Worm (Caenorhabditis elegans) whole organism, dauer: Measurements from ENCODE around the gene czw-1.

Experiments
- unc-62 ChIP-seq: sonication (generic microtip); optimal IDR thresholded peaks from 2 replicates; lab custom pipeline; 2017; ENCODE audit warnings: missing biosample characterization, missing genetic modification reagents, missing genetic modification characterization

The czw-1 gene

ce11 chrIV:7917881-7918280 lies 28.7 kb downstream of the czw-1 start:
- TF ChIP-seq unc-62 (GFP tag; lab: Kevin White, UChicago): no peak

DNA sequence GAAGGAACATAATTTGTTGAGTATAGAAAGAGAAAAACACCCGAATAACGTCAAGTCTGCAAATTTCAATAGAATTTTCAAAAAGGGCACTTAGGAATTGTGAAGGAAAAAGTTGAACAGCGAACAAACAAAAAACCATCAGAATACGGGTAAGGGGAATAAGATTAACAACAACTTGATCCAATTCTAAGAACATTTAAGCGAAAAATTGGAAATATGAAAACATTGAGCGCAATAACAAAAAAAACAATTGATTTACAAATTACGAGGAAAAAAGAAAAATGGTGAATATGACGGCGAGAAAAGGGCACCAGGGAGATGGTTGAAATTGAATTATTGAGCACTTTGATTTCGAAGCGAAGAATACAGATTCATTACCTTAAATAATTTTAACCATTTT lies 29.7 kb downstream of the czw-1 start:
- TF ChIP-seq unc-62 (GFP tag; lab: Kevin White, UChicago): no peak

DNA sequence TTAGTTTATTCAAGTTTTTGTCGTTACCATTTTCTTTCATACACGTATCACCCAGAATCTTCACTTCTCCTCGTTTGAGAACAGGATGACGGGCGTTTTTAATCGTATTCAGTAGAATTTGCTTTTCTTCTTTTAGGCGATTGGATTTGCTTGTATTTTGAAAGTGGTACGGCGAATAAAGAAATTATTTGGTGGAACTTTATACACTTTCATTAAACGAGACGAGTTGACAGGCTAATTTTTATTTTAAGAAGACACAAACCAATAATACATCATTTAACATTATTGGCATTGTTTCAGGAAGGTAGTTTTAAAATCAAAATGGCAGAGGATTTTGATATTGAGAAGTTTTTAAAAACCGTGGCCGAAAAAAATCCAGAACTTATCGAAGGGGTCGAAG lies 31.6 kb downstream of the czw-1 start, which contains the start of gene C49H3.4:
Gene C49H3.4 (plus strand): TSS at position 301 of the 400 bp plus-strand sequence.
- no peak for TF ChIP-seq unc-62 (GFP tag; lab: Kevin White, UChicago)

- TF ChIP-seq unc-62 (GFP tag; lab: Kevin White, UChicago): no peak
Measured at ce11 chrIV:7910197-7910735, 36.4 kb downstream of the czw-1 start, which contains the start of the genes npp-27 and ntl-4. Gene npp-27 (minus strand): TSS chrIV:7910247. Gene ntl-4 (plus strand): TSS chrIV:7910575.

ce11 chrIV:7909455-7910141 lies 37.0 kb downstream of the czw-1 start:
- TF ChIP-seq unc-62 (GFP tag; lab: Kevin White, UChicago): no peak

- TF ChIP-seq unc-62 (GFP tag; lab: Kevin White, UChicago): no peak
Measured at ce11 chrIV:7906643-7907042, 40.0 kb downstream of the czw-1 start.

ce11 chrIV:7903359-7903758 lies 43.3 kb downstream of the czw-1 start, which contains the start of gene C49H3.6:
Gene C49H3.6 (plus strand): TSS chrIV:7903738.
- TF ChIP-seq unc-62 (GFP tag; lab: Kevin White, UChicago): no peak

- no peak for TF ChIP-seq unc-62 (GFP tag; lab: Kevin White, UChicago)
Measured at ce11 chrIV:7902221-7902904, 44.3 kb downstream of the czw-1 start, which contains the start of gene arp-11. Gene arp-11 (minus strand): TSS chrIV:7902271.

DNA sequence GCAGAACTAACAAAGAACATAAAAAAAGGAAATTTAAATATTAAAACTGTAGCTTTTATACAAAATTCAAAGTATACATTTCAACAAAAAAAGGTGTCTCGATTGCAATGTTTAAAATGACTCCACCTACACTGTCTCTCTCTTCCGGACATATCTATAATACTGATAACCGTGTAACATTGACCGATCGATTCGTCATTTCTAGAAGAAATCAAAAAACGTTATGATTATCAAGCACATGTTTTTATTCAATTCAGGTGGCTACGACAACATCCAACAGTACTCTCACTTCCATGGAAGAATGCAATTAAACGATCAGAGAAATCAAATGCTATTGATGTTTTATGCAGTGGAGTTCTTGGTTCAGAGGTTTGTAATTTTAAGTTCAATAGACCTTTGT lies 48.1 kb downstream of the czw-1 start:
- TF ChIP-seq unc-62 (GFP tag; lab: Kevin White, UChicago): no peak

DNA sequence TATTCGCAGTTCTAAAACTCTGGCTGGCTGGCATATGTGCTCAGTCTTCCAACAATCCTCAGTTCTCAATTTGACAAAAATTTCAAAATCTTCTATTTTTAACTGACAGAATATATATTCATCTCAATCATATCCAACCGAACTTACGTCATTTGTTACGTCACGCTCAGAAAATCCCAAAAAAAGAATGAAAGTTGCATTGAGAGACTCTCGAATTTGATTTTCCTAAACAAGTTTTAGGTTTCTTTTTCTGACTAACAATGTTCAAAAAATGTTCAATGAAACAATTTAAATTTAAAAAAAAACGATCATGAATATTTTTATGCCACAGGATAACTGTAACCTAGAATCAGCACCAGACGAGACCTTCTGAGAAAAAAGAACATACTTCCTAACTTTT lies 48.7 kb downstream of the czw-1 start:
- TF ChIP-seq unc-62 (GFP tag; lab: Kevin White, UChicago): no peak

DNA sequence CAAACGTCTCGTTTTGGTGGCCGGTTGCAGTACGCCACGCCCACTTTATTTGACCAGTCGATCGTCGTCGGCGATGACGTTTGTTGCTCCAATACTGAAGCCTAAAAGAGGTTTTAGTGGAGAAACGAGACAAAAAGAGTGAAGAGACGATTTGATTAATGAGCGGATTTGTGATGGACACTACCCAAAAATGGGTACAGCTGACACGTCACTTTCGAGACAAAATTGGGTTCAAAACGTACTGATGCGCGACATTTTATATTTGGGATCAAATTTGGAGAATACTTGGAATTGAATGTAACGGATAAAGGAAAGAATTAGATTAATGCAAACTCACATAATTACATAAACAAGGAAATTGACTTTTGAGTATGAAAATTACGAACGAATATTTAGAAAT lies 49.2 kb downstream of the czw-1 start, which contains the start of gene ilys-4:
Gene ilys-4 (minus strand): TSS at position 101 of the 400 bp plus-strand sequence.
- TF ChIP-seq unc-62 (GFP tag; lab: Kevin White, UChicago): no peak
